Worm (Caenorhabditis elegans) whole organism, L3 larva: ENCODE measurements around the gene C18H7.11.

Source experiments
- R02D3.7 ChIP-seq: fragments of 150-350 bp; optimal IDR thresholded peaks from 2 replicates; lab custom pipeline; 2014; ENCODE audit warnings: missing biosample characterization, missing genetic modification characterization
- ceh-16 ChIP-seq: sonication (generic microtip); optimal IDR thresholded peaks from 2 replicates; lab custom pipeline; 2017; ENCODE audit warnings: missing biosample characterization, missing genetic modification characterization
- ceh-9 ChIP-seq: sonication (generic microtip); optimal IDR thresholded peaks from 2 replicates; lab custom pipeline; 2018; ENCODE audit warnings: missing biosample characterization, missing genetic modification characterization
- fos-1 ChIP-seq: fragments of 150-350 bp; optimal IDR thresholded peaks from 2 replicates; lab custom pipeline; 2014; ENCODE audit warnings: missing biosample characterization, missing genetic modification characterization
- lin-15B ChIP-seq: fragments of 150-350 bp; optimal IDR thresholded peaks from 2 replicates; lab custom pipeline; 2014; ENCODE audit warnings: missing biosample characterization, missing genetic modification characterization
- nhr-28 ChIP-seq: fragments of 150-350 bp; optimal IDR thresholded peaks from 2 replicates; lab custom pipeline; 2014; ENCODE audit warnings: missing biosample characterization, missing genetic modification characterization
- nhr-77 ChIP-seq: fragments of 150-350 bp; optimal IDR thresholded peaks from 2 replicates; lab custom pipeline; 2014; ENCODE audit warnings: missing biosample characterization, missing genetic modification characterization
- pqm-1 ChIP-seq: fragments of 150-350 bp; optimal IDR thresholded peaks from 2 replicates; lab custom pipeline; 2017; ENCODE audit warnings: missing biosample characterization, missing genetic modification characterization, inconsistent platforms

DNA sequence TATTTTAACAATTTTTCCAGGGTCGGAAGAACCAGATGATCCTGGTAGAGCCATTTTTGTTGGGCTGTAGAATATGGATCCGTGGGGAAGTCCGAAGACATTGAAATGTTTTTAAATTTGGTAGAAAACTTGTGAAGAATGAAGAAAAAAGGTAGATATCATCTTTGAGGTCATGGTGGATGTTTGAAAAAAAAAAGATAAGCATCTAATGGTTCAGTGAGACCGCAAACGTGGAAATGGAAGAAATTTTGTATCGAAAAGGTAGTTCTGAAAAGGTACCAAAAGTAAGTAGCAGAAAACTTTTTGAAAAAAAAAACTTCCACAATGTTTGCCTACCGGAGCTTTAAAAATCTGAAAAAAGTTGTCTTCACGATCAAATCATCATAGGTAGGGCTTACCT, 6.8 kb downstream of the C18H7.11 start, which contains the start of gene prmt-4:
- TF ChIP-seq lin-15B (tag; lab: Kevin White, UChicago), result no peak
- TF ChIP-seq R02D3.7 (tag; lab: Kevin White, UChicago), result no peak
- TF ChIP-seq nhr-28, result no peak
- TF ChIP-seq nhr-77, result no peak
- no peak for TF ChIP-seq pqm-1 (tag; lab: Kevin White, UChicago)
- TF ChIP-seq ceh-16 (tag; lab: Kevin White, UChicago), result no peak
- no peak for TF ChIP-seq ceh-9 (tag; lab: Kevin White, UChicago)
- no peak for TF ChIP-seq fos-1 (tag; lab: Kevin White, UChicago)
